Worm (Caenorhabditis elegans) whole organism, L4 larva: ENCODE data around the gene C07G1.7.

Experiments
- nhr-237 ChIP-seq: sonication (generic microtip); optimal IDR thresholded peaks from 2 replicates; lab custom pipeline; 2017; ENCODE audit warnings: missing biosample characterization, missing genetic modification characterization
- nhr-6 ChIP-seq: fragments of 150-350 bp; optimal IDR thresholded peaks from 2 replicates; lab custom pipeline; 2014; ENCODE audit warnings: missing biosample characterization, missing genetic modification characterization
- nhr-76 ChIP-seq: fragments of 150-350 bp; optimal IDR thresholded peaks from 2 replicates; lab custom pipeline; 2014; ENCODE audit warnings: missing biosample characterization, missing genetic modification characterization
- skn-1 ChIP-seq: fragments of 150-350 bp; optimal IDR thresholded peaks from 2 replicates; lab custom pipeline; 2014; ENCODE audit warnings: missing biosample characterization, missing genetic modification characterization

- TF ChIP-seq nhr-76 = no peak
- TF ChIP-seq skn-1 (tag; lab: Kevin White, UChicago) = no peak
- no peak for TF ChIP-seq nhr-6 (tag; lab: Kevin White, UChicago)
- no peak for TF ChIP-seq nhr-237
Observed at ce11 chrIV:8165950-8166349, 45.7 kb downstream of the C07G1.7 start, which contains the start of gene B0218.7.
